Fruit fly (Drosophila melanogaster) whole organism, adult: Measurements from ENCODE around the gene CG9541.

Source experiments
- CG11617 ChIP-seq: fragments of 200-800 bp; sonication (Bioruptor generic); optimal IDR thresholded peaks from 2 replicates; lab custom pipeline; 2017; ENCODE audit warnings: mild to moderate bottlenecking, missing biosample characterization, missing genetic modification reagents, missing genetic modification characterization
- CG12768 ChIP-seq: fragments of 200-800 bp; sonication (Bioruptor generic); optimal IDR thresholded peaks from 2 replicates; lab custom pipeline; 2017; ENCODE audit warnings: missing biosample characterization, missing genetic modification characterization, mild to moderate bottlenecking, moderate library complexity, missing genetic modification reagents
- CG14711 ChIP-seq: fragments of 200-800 bp; sonication (Bioruptor generic); optimal IDR thresholded peaks from 2 replicates; lab custom pipeline; 2018; ENCODE audit warnings: missing biosample characterization, mild to moderate bottlenecking, missing genetic modification characterization, moderate library complexity
- CG1620 ChIP-seq: fragments of 200-800 bp; sonication (Bioruptor generic); optimal IDR thresholded peaks from 2 replicates; lab custom pipeline; 2016; ENCODE audit warnings: missing biosample characterization, missing genetic modification characterization
- CG33017 ChIP-seq: fragments of 200-800 bp; sonication (Bioruptor generic); optimal IDR thresholded peaks from 2 replicates; lab custom pipeline; 2018; ENCODE audit warnings: missing biosample characterization, mild to moderate bottlenecking, missing genetic modification characterization, moderate library complexity
- CG5204 ChIP-seq: fragments of 200-800 bp; sonication (Bioruptor generic); optimal IDR thresholded peaks from 2 replicates; lab custom pipeline; 2016; ENCODE audit warnings: missing biosample characterization, missing genetic modification characterization
- CG7045 ChIP-seq: fragments of 200-800 bp; sonication (Bioruptor generic); optimal IDR thresholded peaks from 2 replicates; lab custom pipeline; 2017; ENCODE audit warnings: missing biosample characterization, mild to moderate bottlenecking, missing genetic modification characterization
- CG7101 ChIP-seq: fragments of 200-800 bp; sonication (Bioruptor generic); optimal IDR thresholded peaks from 2 replicates; lab custom pipeline; 2018; ENCODE audit warnings: missing biosample characterization, mild to moderate bottlenecking, missing genetic modification characterization, moderate library complexity
- Clk ChIP-seq: fragments of 200-800 bp; sonication (Bioruptor generic); optimal IDR thresholded peaks from 2 replicates; lab custom pipeline; 2017; ENCODE audit warnings: missing biosample characterization, missing genetic modification characterization
- Crg-1 ChIP-seq: fragments of 200-800 bp; sonication (Bioruptor generic); optimal IDR thresholded peaks from 2 replicates; lab custom pipeline; 2016; ENCODE audit warnings: missing biosample characterization, missing genetic modification characterization
- Hr96 ChIP-seq: fragments of 200-800 bp; sonication (Bioruptor generic); optimal IDR thresholded peaks from 2 replicates; lab custom pipeline; 2016; ENCODE audit warnings: missing biosample characterization, missing genetic modification characterization
- Mnt ChIP-seq: fragments of 200-800 bp; sonication (Bioruptor generic); optimal IDR thresholded peaks from 2 replicates; lab custom pipeline; 2016; ENCODE audit warnings: missing biosample characterization, mild to moderate bottlenecking, missing genetic modification characterization
- bab1 ChIP-seq: fragments of 200-800 bp; sonication (Bioruptor generic); optimal IDR thresholded peaks from 3 replicates; lab custom pipeline; 2019; ENCODE audit warnings: missing biosample characterization, mild to moderate bottlenecking, missing genetic modification characterization, moderate library complexity
- cic ChIP-seq: fragments of 200-800 bp; sonication (Bioruptor generic); optimal IDR thresholded peaks from 2 replicates; lab custom pipeline; 2017; ENCODE audit warnings: missing biosample characterization, mild to moderate bottlenecking, missing genetic modification characterization, moderate library complexity
- cnc ChIP-seq, 2 experiments: fragments of >200 bp; optimal IDR thresholded peaks; 2 replicates each; lab custom pipeline; 2017
- kay ChIP-seq: fragments of 200-800 bp; sonication (Bioruptor generic); peaks from one replicate; lab custom pipeline; 2016; ENCODE audit warnings: missing biosample characterization, missing genetic modification characterization, borderline replicate concordance
- ovo ChIP-seq: fragments of 200-800 bp; sonication (Bioruptor generic); optimal IDR thresholded peaks from 2 replicates; lab custom pipeline; 2016; ENCODE audit warnings: missing biosample characterization, missing genetic modification characterization
- pad ChIP-seq: fragments of 200-800 bp; sonication (Bioruptor generic); optimal IDR thresholded peaks from 3 replicates; lab custom pipeline; 2017; ENCODE audit warnings: missing biosample characterization, missing genetic modification characterization, mild to moderate bottlenecking, moderate library complexity, missing genetic modification reagents
- tj ChIP-seq: fragments of 200-800 bp; sonication (Bioruptor generic); optimal IDR thresholded peaks from 3 replicates; lab custom pipeline; 2017; ENCODE audit warnings: missing biosample characterization, mild to moderate bottlenecking, missing genetic modification characterization, moderate library complexity
- toe ChIP-seq: fragments of 200-800 bp; sonication (Bioruptor generic); optimal IDR thresholded peaks from 2 replicates; lab custom pipeline; 2016; ENCODE audit warnings: missing biosample characterization, missing genetic modification characterization

The CG9541 gene

DNA sequence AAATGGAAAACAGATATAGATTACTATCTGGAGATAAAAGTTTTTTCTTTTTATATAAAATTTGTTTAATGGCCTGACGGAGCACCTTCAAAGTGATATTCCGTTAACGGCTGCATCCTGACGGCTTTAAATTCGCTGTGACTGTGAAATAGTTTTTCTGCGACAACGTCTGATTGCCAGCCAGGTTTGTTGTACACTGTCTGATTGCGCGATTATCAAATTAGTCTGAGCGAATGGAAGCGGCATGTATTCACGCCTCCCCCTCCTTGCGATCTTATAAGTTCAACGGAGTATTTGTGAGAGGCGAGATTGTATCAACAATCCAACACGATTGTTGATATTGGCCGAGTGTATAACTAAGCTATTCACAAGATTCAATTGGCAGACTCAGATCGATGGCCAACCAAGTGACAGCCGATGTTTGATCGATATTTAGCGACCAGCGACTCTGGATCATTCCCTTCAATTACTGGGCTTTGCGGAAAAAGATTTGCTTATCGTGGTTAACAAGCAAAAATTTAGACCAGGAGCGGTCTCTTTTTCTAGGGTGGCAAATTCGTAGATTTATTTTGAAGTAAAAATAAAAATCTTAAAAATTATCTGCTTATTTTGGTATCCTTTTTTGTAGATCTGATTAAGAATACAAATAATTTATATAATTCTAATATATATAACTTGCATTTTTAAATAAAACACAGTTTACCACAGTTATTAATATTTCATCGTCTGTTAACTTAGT, 19.5 kb downstream of the CG9541 start:
- TF ChIP-seq kay = peak; percentile 14
- no peak for TF ChIP-seq CG14711 (tag; lab: Kevin White, UChicago)
- no peak for TF ChIP-seq tj (GFP tag; lab: Kevin White, UChicago)
- TF ChIP-seq toe (GFP tag; lab: Kevin White, UChicago) = no peak
- TF ChIP-seq CG7045 (GFP tag; lab: Kevin White, UChicago) = no peak
- TF ChIP-seq bab1 (GFP tag; lab: Kevin White, UChicago) = no peak
- TF ChIP-seq Crg-1 (GFP tag; lab: Kevin White, UChicago) = peak; percentile 16
- peak; percentile 74 for TF ChIP-seq cic
- peak; percentile 15 for TF ChIP-seq CG33017 (tag; lab: Kevin White, UChicago)
- TF ChIP-seq Mnt = peak; percentile 66
- no peak for TF ChIP-seq Hr96 (GFP tag; lab: Kevin White, UChicago)

DNA sequence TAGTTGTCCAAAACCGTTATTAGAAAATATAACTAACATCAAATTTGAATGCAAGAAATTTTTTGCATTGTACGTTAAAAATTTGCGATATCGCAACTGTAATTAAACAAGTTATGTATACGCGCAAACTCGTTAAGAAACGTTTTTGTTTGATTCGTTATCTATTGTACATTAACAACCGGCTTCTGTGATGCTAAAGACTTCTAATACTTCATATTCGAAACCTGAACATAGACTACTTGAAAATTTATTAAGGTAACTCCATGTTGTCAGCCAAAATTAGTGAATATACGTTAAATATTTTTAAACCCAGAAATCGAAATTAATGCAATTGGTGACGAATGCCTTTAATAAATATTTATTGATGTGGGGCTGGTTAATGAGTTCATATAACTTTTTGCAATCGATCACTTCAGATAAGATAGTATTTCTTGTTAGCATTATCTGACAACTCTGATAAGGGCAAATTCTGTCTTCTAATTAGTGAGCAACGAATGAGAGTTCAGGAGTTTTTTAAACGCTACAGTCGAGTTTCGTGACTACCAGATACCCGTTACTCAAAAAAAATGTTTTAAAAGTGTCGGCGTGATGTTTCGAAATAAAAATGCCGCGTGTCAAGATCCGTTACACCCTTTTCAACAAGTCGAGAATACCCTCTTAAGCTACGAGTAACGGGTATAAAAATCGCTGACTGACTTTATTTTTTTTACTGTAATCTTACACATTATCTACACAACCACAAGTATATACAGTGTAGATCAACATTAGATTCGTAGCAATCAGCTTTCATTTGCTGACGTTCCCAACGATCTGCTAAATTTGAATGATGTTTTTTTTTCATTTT, 22.8 kb downstream of the CG9541 start:
- TF ChIP-seq kay (peak; percentile 96), tj (GFP tag; lab: Kevin White, UChicago) (peak; percentile 73), Clk (GFP tag; lab: Kevin White, UChicago) (no peak), cnc (optimal IDR thresholded peaks at IDR 0.05; lab: Kevin White, UChicago) (no peak), CG7045 (GFP tag; lab: Kevin White, UChicago) (no peak), Crg-1 (GFP tag; lab: Kevin White, UChicago) (no peak), CG33017 (tag; lab: Kevin White, UChicago) (peak; percentile 72), toe (GFP tag; lab: Kevin White, UChicago) (no peak), Hr96 (GFP tag; lab: Kevin White, UChicago) (no peak), bab1 (GFP tag; lab: Kevin White, UChicago) (no peak), cic (peak; percentile 67), CG5204 (GFP tag; lab: Kevin White, UChicago) (peak; percentile 44), ovo (GFP tag; lab: Kevin White, UChicago) (peak; percentile 37), CG7101 (tag; lab: Kevin White, UChicago) (peak; percentile 56), CG1620 (GFP tag; lab: Kevin White, UChicago) (no peak), CG12768 (peak; percentile 53), pad (peak; percentile 4), Mnt (no peak), CG14711 (tag; lab: Kevin White, UChicago) (no peak), CG11617 (peak; percentile 11)

DNA sequence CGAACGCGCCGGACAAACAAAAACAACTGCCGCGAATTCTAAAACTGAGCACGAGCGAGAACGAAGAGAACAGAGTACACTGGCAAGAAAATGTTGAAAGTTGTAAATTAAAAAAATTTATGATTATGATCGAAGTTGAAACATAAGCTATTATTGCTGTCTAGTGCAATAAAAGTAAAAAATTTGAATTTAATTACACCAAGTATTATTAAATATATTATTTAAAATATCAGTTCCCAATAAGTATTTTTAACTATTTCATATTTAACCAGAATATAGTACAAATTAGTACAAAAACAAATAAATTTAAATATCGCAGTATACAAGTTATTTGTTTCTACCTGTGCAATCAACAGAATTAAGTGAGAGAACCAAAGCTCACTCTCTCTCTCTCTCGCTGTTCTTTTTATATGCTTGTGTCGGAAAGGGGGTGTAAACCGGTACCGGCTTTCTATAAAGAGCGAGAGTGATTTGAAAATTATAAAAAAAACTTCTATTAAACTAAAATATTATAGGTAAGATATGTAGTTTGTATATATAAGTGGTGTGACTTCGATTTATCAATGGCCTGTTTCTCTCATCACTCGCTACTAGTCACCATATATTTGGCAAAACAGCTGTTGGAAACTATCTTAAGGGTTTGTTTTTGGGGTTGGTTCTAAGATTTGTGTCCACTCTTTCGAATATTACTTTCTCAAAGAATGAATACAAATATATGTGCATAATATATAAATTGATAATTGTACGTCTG, 23.9 kb downstream of the CG9541 start, which contains the start of gene C1GalTA:
Gene C1GalTA (minus strand): TSS at position 33 of the 751 bp plus-strand sequence.
- TF ChIP-seq CG33017 (tag; lab: Kevin White, UChicago) (peak; percentile 99), CG14711 (tag; lab: Kevin White, UChicago) (peak; percentile 97), Mnt (peak; percentile 66), cnc (optimal IDR thresholded peaks at IDR 0.05; lab: Kevin White, UChicago) (no peak), ovo (GFP tag; lab: Kevin White, UChicago) (peak; percentile 74), CG5204 (GFP tag; lab: Kevin White, UChicago) (peak; percentile 72), cic (peak; percentile 91), Hr96 (GFP tag; lab: Kevin White, UChicago) (peak; percentile 64), Crg-1 (GFP tag; lab: Kevin White, UChicago) (peak; percentile 90), bab1 (GFP tag; lab: Kevin White, UChicago) (peak; percentile 99), CG1620 (GFP tag; lab: Kevin White, UChicago) (peak; percentile 35), CG11617 (peak; percentile 99), Clk (GFP tag; lab: Kevin White, UChicago) (peak; percentile 88), CG7045 (GFP tag; lab: Kevin White, UChicago) (peak; percentile 98), pad (peak; percentile 89), kay (peak; percentile 67), CG12768 (peak; percentile 98), toe (GFP tag; lab: Kevin White, UChicago) (peak; percentile 48), tj (GFP tag; lab: Kevin White, UChicago) (peak; percentile 84), CG7101 (tag; lab: Kevin White, UChicago) (peak; percentile 99)

dm6 chr2L:8949919-8950722, 25.1 kb downstream of the CG9541 start:
- peak; percentile 77 for TF ChIP-seq pad
- TF ChIP-seq CG11617 = peak; percentile 6
- TF ChIP-seq toe (GFP tag; lab: Kevin White, UChicago) = no peak
- TF ChIP-seq Mnt = peak; percentile 60
- peak; percentile 77 for TF ChIP-seq cic
- no peak for TF ChIP-seq CG33017 (tag; lab: Kevin White, UChicago)
- TF ChIP-seq CG14711 (tag; lab: Kevin White, UChicago) = no peak
- no peak for TF ChIP-seq CG1620 (GFP tag; lab: Kevin White, UChicago)
- TF ChIP-seq ovo (GFP tag; lab: Kevin White, UChicago) = peak; percentile 66
- TF ChIP-seq CG12768 = peak; percentile 22
